Fruit fly (Drosophila melanogaster) whole organism, embryonic: ENCODE results near the gene WRNexo.
A peak's percentile ranks its signal among the peaks of the same experiment; 100 is the strongest.

Experiments
- CG10321 ChIP-seq: fragments of 200-800 bp; sonication (Bioruptor generic); IDR thresholded peaks from 2 replicates; pipeline ENCODE4 v1.3.6; 2022; ENCODE audit warnings: missing biosample characterization, missing genetic modification characterization
- CG11247 ChIP-seq: fragments of 200-800 bp; sonication (Bioruptor generic); IDR thresholded peaks from 2 replicates; pipeline ENCODE4 v1.3.6; 2022; ENCODE audit warnings: missing biosample characterization, missing genetic modification characterization
- CG11723 ChIP-seq: fragments of 200-800 bp; sonication (Bioruptor generic); optimal IDR thresholded peaks from 2 replicates; lab custom pipeline; 2017; ENCODE audit warnings: missing biosample characterization, mild to moderate bottlenecking, missing genetic modification characterization
- CG12155 ChIP-seq: fragments of 200-800 bp; sonication (Bioruptor generic); optimal IDR thresholded peaks from 3 replicates; lab custom pipeline; 2016; ENCODE audit warnings: missing biosample characterization, missing genetic modification characterization
- CG12769 ChIP-seq: fragments of 200-800 bp; sonication (Bioruptor generic); optimal IDR thresholded peaks from 2 replicates; lab custom pipeline; 2019; ENCODE audit warnings: missing biosample characterization, mild to moderate bottlenecking, missing genetic modification characterization, moderate library complexity
- CG13424 ChIP-seq: fragments of 200-800 bp; sonication (Bioruptor generic); optimal IDR thresholded peaks from 2 replicates; lab custom pipeline; 2019; ENCODE audit warnings: missing biosample characterization, mild to moderate bottlenecking, missing genetic modification characterization, moderate library complexity
- CG13894 ChIP-seq: fragments of 200-800 bp; sonication (Bioruptor generic); optimal IDR thresholded peaks from 3 replicates; lab custom pipeline; 2018; ENCODE audit warnings: missing biosample characterization, mild to moderate bottlenecking, missing genetic modification characterization, moderate library complexity
- CG17328 ChIP-seq: fragments of 200-800 bp; sonication (Bioruptor generic); IDR thresholded peaks from 2 replicates; pipeline ENCODE4 v1.3.6; 2022; ENCODE audit warnings: missing biosample characterization, missing genetic modification characterization
- CG18476 ChIP-seq: fragments of 200-800 bp; sonication (Bioruptor generic); optimal IDR thresholded peaks from 2 replicates; lab custom pipeline; 2016; ENCODE audit warnings: missing biosample characterization, mild to moderate bottlenecking, missing genetic modification characterization
- CG2678 ChIP-seq: fragments of 200-800 bp; sonication (Bioruptor generic); optimal IDR thresholded peaks from 3 replicates; lab custom pipeline; 2019; ENCODE audit warnings: missing biosample characterization, mild to moderate bottlenecking, missing genetic modification characterization, moderate library complexity
- CG3281 ChIP-seq: fragments of 200-800 bp; sonication (Bioruptor generic); optimal IDR thresholded peaks from 3 replicates; lab custom pipeline; 2017; ENCODE audit warnings: missing biosample characterization, mild to moderate bottlenecking, missing genetic modification characterization
- CG33557 ChIP-seq: fragments of 200-800 bp; sonication (Bioruptor generic); optimal IDR thresholded peaks from 2 replicates; lab custom pipeline; 2019; ENCODE audit warnings: missing biosample characterization, mild to moderate bottlenecking, missing genetic modification characterization, moderate library complexity
- CG4404 ChIP-seq: fragments of 200-800 bp; sonication (Bioruptor generic); IDR thresholded peaks from 2 replicates; pipeline ENCODE4 v1.3.6; 2022; ENCODE audit warnings: missing biosample characterization, missing genetic modification characterization
- CG5953 ChIP-seq: fragments of 200-800 bp; sonication (Bioruptor generic); IDR thresholded peaks from 2 replicates; pipeline ENCODE4 v1.3.6; 2022; ENCODE audit warnings: missing biosample characterization, missing genetic modification characterization
- CG6683 ChIP-seq: fragments of 200-800 bp; sonication (Bioruptor generic); optimal IDR thresholded peaks from 2 replicates; lab custom pipeline; 2017; ENCODE audit warnings: missing biosample characterization, mild to moderate bottlenecking, missing genetic modification characterization, missing genetic modification reagents
- CG8388 ChIP-seq: fragments of 200-800 bp; sonication (Bioruptor generic); optimal IDR thresholded peaks from 2 replicates; lab custom pipeline; 2019; ENCODE audit warnings: missing biosample characterization, mild to moderate bottlenecking, missing genetic modification characterization, moderate library complexity
- CG9727 ChIP-seq: fragments of 200-800 bp; sonication (Bioruptor generic); optimal IDR thresholded peaks from 3 replicates; lab custom pipeline; 2017; ENCODE audit warnings: missing biosample characterization, mild to moderate bottlenecking, missing genetic modification characterization
- CHES-1-like ChIP-seq: fragments of 200-800 bp; sonication (Bioruptor generic); optimal IDR thresholded peaks from 2 replicates; lab custom pipeline; 2016; ENCODE audit warnings: missing biosample characterization, missing genetic modification characterization
- CkIIα-i1 ChIP-seq: fragments of 200-800 bp; sonication (Bioruptor generic); IDR thresholded peaks from 2 replicates; pipeline ENCODE4 v1.3.6; 2022; ENCODE audit warnings: missing biosample characterization, missing genetic modification characterization
- CrebB ChIP-seq: fragments of 200-800 bp; sonication (Bioruptor generic); optimal IDR thresholded peaks from 3 replicates; lab custom pipeline; 2018; ENCODE audit warnings: missing biosample characterization, mild to moderate bottlenecking, missing genetic modification characterization
- Dad ChIP-seq: fragments of 200-800 bp; sonication (Bioruptor generic); optimal IDR thresholded peaks from 3 replicates; lab custom pipeline; 2016; ENCODE audit warnings: missing biosample characterization, missing genetic modification characterization
- Fer1 ChIP-seq: fragments of 200-800 bp; sonication (Bioruptor generic); optimal IDR thresholded peaks from 2 replicates; lab custom pipeline; 2017; ENCODE audit warnings: missing biosample characterization, mild to moderate bottlenecking, missing genetic modification characterization
- GATAe ChIP-seq: fragments of 200-800 bp; sonication (Bioruptor generic); conservative IDR thresholded peaks from 2 replicates; pipeline ENCODE4 v1.3.6; 2022; ENCODE audit warnings: missing biosample characterization, missing genetic modification characterization
- H15 ChIP-seq: fragments of 200-800 bp; sonication (Bioruptor generic); IDR thresholded peaks from 3 replicates; pipeline ENCODE4 v1.3.6; 2022; ENCODE audit warnings: missing biosample characterization, missing genetic modification characterization
- HLHmδ ChIP-seq: fragments of 200-800 bp; sonication (Bioruptor generic); optimal IDR thresholded peaks from 2 replicates; lab custom pipeline; 2018; ENCODE audit warnings: missing biosample characterization, mild to moderate bottlenecking, missing genetic modification characterization, moderate library complexity
- HmgZ ChIP-seq: fragments of 200-800 bp; sonication (Bioruptor generic); optimal IDR thresholded peaks from 2 replicates; lab custom pipeline; 2018; ENCODE audit warnings: missing biosample characterization, mild to moderate bottlenecking, missing genetic modification characterization
- Lim3 ChIP-seq: fragments of 200-800 bp; sonication (Bioruptor generic); IDR thresholded peaks from 2 replicates; pipeline ENCODE4 v1.3.6; 2022; ENCODE audit warnings: missing biosample characterization, missing genetic modification characterization
- MESR4 ChIP-seq: fragments of 200-800 bp; sonication (Bioruptor generic); optimal IDR thresholded peaks from 2 replicates; lab custom pipeline; 2018; ENCODE audit warnings: missing biosample characterization, mild to moderate bottlenecking, missing genetic modification characterization, moderate library complexity
- Mrtf ChIP-seq: fragments of 200-800 bp; sonication (Bioruptor generic); IDR thresholded peaks from 3 replicates; pipeline ENCODE4 v1.3.6; 2022; ENCODE audit warnings: missing biosample characterization, missing genetic modification characterization
- Ravus ChIP-seq: fragments of 200-800 bp; sonication (Bioruptor generic); IDR thresholded peaks from 2 replicates; pipeline ENCODE4 v1.3.6; 2022; ENCODE audit warnings: missing biosample characterization, missing genetic modification characterization
- Rx ChIP-seq: fragments of 200-800 bp; sonication (Bioruptor generic); IDR thresholded peaks from 2 replicates; pipeline ENCODE4 v1.3.6; 2022; ENCODE audit warnings: missing biosample characterization, missing genetic modification characterization
- Six4 ChIP-seq: fragments of 200-800 bp; sonication (Bioruptor generic); optimal IDR thresholded peaks from 2 replicates; lab custom pipeline; 2016; ENCODE audit warnings: missing biosample characterization, missing genetic modification characterization
- Spps ChIP-seq: fragments of 200-800 bp; sonication (Bioruptor generic); optimal IDR thresholded peaks from 2 replicates; lab custom pipeline; 2018; ENCODE audit warnings: missing biosample characterization, mild to moderate bottlenecking, missing genetic modification characterization
- Stat92E ChIP-seq, 3 experiments: fragments of >200 bp in 2 of 3; fragments of 200-800 bp in 1 of 3; sonication (Bioruptor generic) in 1 of 3; optimal IDR thresholded peaks; 2 replicates each; lab custom pipeline; 2017 to 2019; ENCODE audit warnings: missing biosample characterization in 3 of 3, missing genetic modification characterization in 3 of 3, mild to moderate bottlenecking in 1 of 3, moderate library complexity in 1 of 3
- br ChIP-seq: fragments of >200 bp; optimal IDR thresholded peaks from 2 replicates; lab custom pipeline; 2017
- btn ChIP-seq: fragments of 200-800 bp; sonication (Bioruptor generic); optimal IDR thresholded peaks from 2 replicates; lab custom pipeline; 2016; ENCODE audit warnings: missing biosample characterization, missing genetic modification characterization
- cato ChIP-seq: fragments of 200-800 bp; sonication (Bioruptor generic); optimal IDR thresholded peaks from 2 replicates; lab custom pipeline; 2016; ENCODE audit warnings: missing biosample characterization, missing genetic modification characterization, borderline replicate concordance
- chm ChIP-seq: fragments of 200-800 bp; sonication (Bioruptor generic); IDR thresholded peaks from 2 replicates; pipeline ENCODE4 v1.3.6; 2022; ENCODE audit warnings: missing biosample characterization, missing genetic modification characterization
- ci ChIP-seq: fragments of 200-800 bp; sonication (Bioruptor generic); IDR thresholded peaks from 3 replicates; pipeline ENCODE4 v1.3.6; 2022; ENCODE audit warnings: missing biosample characterization, missing genetic modification characterization
- eve ChIP-seq, 2 experiments: fragments of >200 bp; optimal IDR thresholded peaks; 2 replicates each; lab custom pipeline; 2017; ENCODE audit warnings: missing biosample characterization in 2 of 2, missing genetic modification characterization in 2 of 2
- fd64A ChIP-seq: fragments of 200-800 bp; sonication (Bioruptor generic); optimal IDR thresholded peaks from 3 replicates; lab custom pipeline; 2018; ENCODE audit warnings: missing biosample characterization, mild to moderate bottlenecking, missing genetic modification characterization
- gro ChIP-seq: fragments of 200-800 bp; sonication (Bioruptor generic); optimal IDR thresholded peaks from 2 replicates; lab custom pipeline; 2016; ENCODE audit warnings: missing biosample characterization, missing genetic modification characterization
- hkb ChIP-seq, 2 experiments: fragments of 200-800 bp in 1 of 2; fragments of >200 bp in 1 of 2; sonication (Bioruptor generic) in 1 of 2; IDR thresholded peaks in 1 of 2; optimal IDR thresholded peaks in 1 of 2; 2 replicates each; pipeline versions ENCODE4 v1.3.6 to Lab custom; 2017 to 2022; ENCODE audit warnings: missing biosample characterization in 1 of 2, missing genetic modification characterization in 1 of 2
- ken ChIP-seq: fragments of 200-800 bp; sonication (Bioruptor generic); IDR thresholded peaks from 3 replicates; pipeline ENCODE4 v1.3.6; 2022; ENCODE audit warnings: missing biosample characterization, missing genetic modification characterization
- lbe ChIP-seq: fragments of 200-800 bp; sonication (Bioruptor generic); optimal IDR thresholded peaks from 2 replicates; lab custom pipeline; 2016; ENCODE audit warnings: missing biosample characterization, mild to moderate bottlenecking, missing genetic modification characterization
- oc ChIP-seq: fragments of 200-800 bp; sonication (Bioruptor generic); optimal IDR thresholded peaks from 2 replicates; lab custom pipeline; 2018; ENCODE audit warnings: missing biosample characterization, mild to moderate bottlenecking, missing genetic modification characterization, moderate library complexity
- p53 ChIP-seq: fragments of 200-800 bp; sonication (Bioruptor generic); optimal IDR thresholded peaks from 2 replicates; lab custom pipeline; 2016; ENCODE audit warnings: missing biosample characterization, missing genetic modification characterization
- pb ChIP-seq: fragments of 200-800 bp; sonication (Bioruptor generic); optimal IDR thresholded peaks from 3 replicates; lab custom pipeline; 2016; ENCODE audit warnings: missing biosample characterization, missing genetic modification characterization
- pzg ChIP-seq: fragments of 200-800 bp; sonication (Bioruptor generic); optimal IDR thresholded peaks from 3 replicates; lab custom pipeline; 2018; ENCODE audit warnings: missing biosample characterization, mild to moderate bottlenecking, missing genetic modification characterization, moderate library complexity

Gene WRNexo

DNA sequence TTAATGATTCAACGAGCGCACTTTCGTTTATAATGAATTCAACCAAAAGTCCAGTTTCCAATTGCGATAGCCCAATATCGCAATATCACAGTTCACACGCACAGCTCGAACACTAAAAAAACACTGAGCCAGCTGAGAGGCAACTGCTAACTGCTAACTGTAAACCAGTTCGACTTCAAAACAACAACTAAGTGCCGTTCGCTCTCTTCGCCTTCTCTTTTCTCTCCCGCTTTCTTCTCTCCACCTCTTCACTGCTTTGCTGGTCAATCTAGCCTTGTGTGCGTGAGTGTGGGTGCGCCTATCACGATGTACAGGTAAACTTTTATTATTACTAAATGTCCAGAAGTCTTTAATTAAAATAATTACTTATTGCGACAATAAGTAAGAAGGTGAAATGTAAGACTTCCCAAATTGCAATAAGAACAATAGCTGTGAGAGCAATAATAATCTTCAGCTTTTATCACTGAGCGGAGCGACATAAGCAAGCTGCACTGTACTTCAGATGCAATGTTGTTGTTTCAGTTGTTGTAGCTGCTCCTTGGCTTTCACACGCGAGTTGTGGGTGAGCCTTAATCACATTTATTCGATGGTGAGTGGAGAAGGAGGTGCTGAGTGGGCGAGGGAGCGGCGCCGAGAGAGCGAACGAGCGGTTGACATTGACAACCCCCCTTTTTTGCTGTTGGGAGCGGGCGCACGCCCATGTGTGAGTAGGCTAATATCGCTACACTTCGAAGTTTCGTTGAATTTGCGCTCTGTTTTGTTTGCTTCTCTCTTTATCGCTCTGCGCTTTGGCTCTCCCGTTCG is 31.0 kb upstream of the WRNexo start, which contains the start of gene Vti1b (continued):
- TF ChIP-seq CG8388: peak; percentile 92
- TF ChIP-seq btn (GFP tag; lab: Kevin White, UChicago): peak; percentile 83
- TF ChIP-seq CG4404 (GFP tag; lab: Robert Waterston, UW): peak; percentile 85
- TF ChIP-seq pb (GFP tag; lab: Kevin White, UChicago): peak; percentile 71
- peak; percentile 94 for TF ChIP-seq HmgZ (tag; lab: Kevin White, UChicago)
- peak; percentile 88 for TF ChIP-seq Spps
- peak; percentile 97 for TF ChIP-seq ci
- TF ChIP-seq CHES-1-like (GFP tag; lab: Kevin White, UChicago): peak; percentile 90
- TF ChIP-seq lbe: peak; percentile 93
- peak; percentile 93 for TF ChIP-seq Fer1
- peak in 1 of 3 experiments; percentile 89 for TF ChIP-seq Stat92E (GFP tag; optimal IDR thresholded peaks at IDR 0.05; lab: Kevin White, UChicago)
- TF ChIP-seq pzg (GFP tag; lab: Kevin White, UChicago): peak; percentile 5
- peak; percentile 96 for TF ChIP-seq CG2678 (tag; lab: Kevin White, UChicago)
- TF ChIP-seq chm (GFP tag; lab: Robert Waterston, UW): peak; percentile 90
- peak; percentile 93 for TF ChIP-seq CG17328 (GFP tag; lab: Robert Waterston, UW)
- peak; percentile 98 for TF ChIP-seq oc (tag; lab: Kevin White, UChicago)
- peak; percentile 38 for TF ChIP-seq p53 (GFP tag; lab: Kevin White, UChicago)
- TF ChIP-seq cato (GFP tag; lab: Kevin White, UChicago): peak; percentile 88
- no peak for TF ChIP-seq hkb (optimal IDR thresholded peaks at IDR 0.05; lab: Kevin White, UChicago)
- peak; percentile 91 for TF ChIP-seq hkb (GFP tag; IDR thresholded peaks at IDR 0.05; lab: Robert Waterston, UW)
- TF ChIP-seq eve (GFP tag; optimal IDR thresholded peaks at IDR 0.05; lab: Kevin White, UChicago): no peak
- TF ChIP-seq HLHmδ (GFP tag; lab: Kevin White, UChicago): peak; percentile 62
- TF ChIP-seq H15: peak; percentile 91
- peak; percentile 75 for TF ChIP-seq CG33557 (GFP tag; lab: Kevin White, UChicago)
- TF ChIP-seq CG13424 (tag; lab: Kevin White, UChicago): peak; percentile 92
- TF ChIP-seq CG11723 (GFP tag; lab: Kevin White, UChicago): peak; percentile 92
- TF ChIP-seq MESR4 (GFP tag; lab: Kevin White, UChicago): peak; percentile 24
- peak; percentile 92 for TF ChIP-seq CG12155 (GFP tag; lab: Kevin White, UChicago)
- peak; percentile 91 for TF ChIP-seq CG3281 (GFP tag; lab: Kevin White, UChicago)
- TF ChIP-seq CG11247: peak; percentile 88
- TF ChIP-seq Mrtf (GFP tag; lab: Robert Waterston, UW): peak; percentile 85
- TF ChIP-seq CG5953: peak; percentile 91
- peak; percentile 85 for TF ChIP-seq CG6683 (GFP tag; lab: Kevin White, UChicago)
- peak; percentile 33 for TF ChIP-seq CG13894
- TF ChIP-seq Six4 (GFP tag; lab: Kevin White, UChicago): peak; percentile 94
- peak; percentile 71 for TF ChIP-seq GATAe (GFP tag; lab: Robert Waterston, UW)
- TF ChIP-seq CG9727 (GFP tag; lab: Kevin White, UChicago): peak; percentile 95
- peak; percentile 91 for TF ChIP-seq CG18476 (GFP tag; lab: Kevin White, UChicago)
- peak; percentile 94 for TF ChIP-seq ken (GFP tag; lab: Robert Waterston, UW)
- peak; percentile 68; the same call in 1 of the 2 replicates for TF ChIP-seq CkIIα-i1
- peak; percentile 93 for TF ChIP-seq CG12769 (tag; lab: Kevin White, UChicago)
- peak; percentile 51; the same call in 1 of the 2 replicates for TF ChIP-seq CG10321 (GFP tag; lab: Robert Waterston, UW)
- peak; percentile 89 for TF ChIP-seq gro (GFP tag; lab: Kevin White, UChicago)
- peak; percentile 85 for TF ChIP-seq CrebB (tag; lab: Kevin White, UChicago)
- peak; percentile 87 for TF ChIP-seq Rx (GFP tag; lab: Robert Waterston, UW)
- peak; percentile 86 for TF ChIP-seq fd64A (GFP tag; lab: Kevin White, UChicago)
- peak; percentile 82 for TF ChIP-seq Ravus (GFP tag; lab: Robert Waterston, UW)
- peak; percentile 88 for TF ChIP-seq Lim3 (GFP tag; lab: Robert Waterston, UW)
- no peak for TF ChIP-seq br (lab: Kevin White, UChicago)
- peak; percentile 94 for TF ChIP-seq Dad
